Worm (Caenorhabditis elegans): ENCODE results near the gene lin-7.

DNA sequence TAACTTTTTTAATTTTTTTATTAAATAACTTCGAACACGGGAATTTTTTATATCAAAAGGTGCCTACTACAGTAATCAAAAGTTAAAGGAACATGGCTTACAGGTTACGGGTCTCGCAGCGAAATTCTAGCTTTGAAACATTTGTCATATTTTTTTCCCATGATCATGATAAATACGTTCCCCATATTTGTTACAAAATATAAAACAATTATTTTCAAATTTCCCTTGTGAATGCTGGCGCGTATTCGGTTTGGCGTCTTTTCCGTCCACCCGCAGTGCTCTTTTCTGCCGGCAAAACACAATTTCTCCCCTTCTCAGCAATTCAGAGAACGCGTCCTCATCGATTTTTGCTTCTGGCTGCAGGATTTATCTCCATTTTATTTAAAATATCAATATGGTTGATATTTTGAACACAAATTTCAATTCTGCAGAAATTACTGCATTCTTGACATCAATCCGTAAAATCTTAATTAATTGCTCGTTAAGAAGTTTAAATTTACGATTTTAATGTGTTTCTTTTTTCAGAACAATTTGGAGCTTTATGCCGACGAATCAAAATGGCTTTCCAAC lies 16.1 kb upstream of the lin-7 start, which contains the start of gene imb-2:
- no peak for TF ChIP-seq ama-1 (optimal IDR thresholded peaks at IDR 0.05)
- TF ChIP-seq scrt-1 (GFP tag; IDR thresholded peaks at IDR 0.05), result no peak
- no peak for TF ChIP-seq sea-1 (GFP tag; conservative IDR thresholded peaks at IDR 0.05)

Data from whole organism, early embryonic.